Worm (Caenorhabditis elegans) whole organism, L4/young adult: ENCODE measurements around the gene srx-32.
"Not testable (repeated sequence)": the region's sequence is repeated elsewhere in the genome, so short reads cannot be mapped to it uniquely, and the experiment has no call there.

Experiments
- W03F9.2 ChIP-seq: fragments of 150-350 bp; optimal IDR thresholded peaks from 2 replicates; lab custom pipeline; 2014; ENCODE audit warnings: missing biosample characterization, missing genetic modification characterization
- dao-5 ChIP-seq: sonication (generic microtip); optimal IDR thresholded peaks from 2 replicates; lab custom pipeline; 2016; ENCODE audit warnings: missing genotype, missing genetic modification characterization, moderate library complexity, missing compliant biosample characterization

DNA sequence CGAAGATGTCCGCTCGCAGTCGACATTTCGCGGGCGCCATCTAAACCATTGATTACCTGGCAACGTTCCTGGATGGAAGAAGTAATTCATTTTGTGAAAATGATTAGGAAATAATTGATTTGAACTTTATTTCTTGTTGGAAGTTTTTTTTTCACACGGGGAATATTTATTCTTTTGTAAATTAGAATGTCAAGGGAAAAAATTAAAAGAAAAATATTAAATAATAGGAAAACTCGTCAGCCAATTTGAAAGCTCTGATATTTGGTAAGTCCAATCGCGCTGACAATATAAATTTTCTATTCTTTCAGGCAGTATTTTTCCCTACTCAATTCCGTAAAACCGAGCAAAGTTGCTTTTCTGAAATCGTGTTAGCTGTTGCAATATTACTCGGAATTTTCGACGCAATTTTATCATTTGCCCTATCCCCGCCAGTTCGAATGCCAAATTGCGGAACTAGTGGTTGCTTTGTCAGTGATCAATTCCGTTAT, 18.5 kb upstream of the srx-32 start, which contains the start of the genes K09C6.7 and K09C6.10:
- TF ChIP-seq W03F9.2; dao-5 (tag; lab: Kevin White, UChicago): not testable (repeated sequence)
